Fruit fly (Drosophila melanogaster) whole organism, embryonic: ENCODE results near the gene Cpsf5.
A peak's percentile ranks its signal among the peaks of the same experiment; 100 is the strongest.

Experiments used
- CG1024 ChIP-seq: fragments of 200-800 bp; sonication (Bioruptor generic); IDR thresholded peaks from 2 replicates; pipeline ENCODE4 v1.3.6; 2022; ENCODE audit warnings: missing biosample characterization, missing genetic modification characterization
- CG10366 ChIP-seq: fragments of 200-800 bp; sonication (Bioruptor generic); IDR thresholded peaks from 2 replicates; pipeline ENCODE4 v1.3.6; 2022; ENCODE audit warnings: missing biosample characterization, missing genetic modification characterization
- CG12219 ChIP-seq: fragments of 200-800 bp; sonication (Bioruptor generic); optimal IDR thresholded peaks from 3 replicates; lab custom pipeline; 2018; ENCODE audit warnings: missing biosample characterization, mild to moderate bottlenecking, missing genetic modification characterization
- CG1233 ChIP-seq: fragments of 200-800 bp; sonication (Bioruptor generic); optimal IDR thresholded peaks from 4 replicates; lab custom pipeline; 2018; ENCODE audit warnings: missing biosample characterization, mild to moderate bottlenecking, missing genetic modification characterization
- CG14965 ChIP-seq: fragments of 200-800 bp; sonication (Bioruptor generic); optimal IDR thresholded peaks from 2 replicates; lab custom pipeline; 2016; ENCODE audit warnings: missing biosample characterization, missing genetic modification characterization, borderline replicate concordance
- CG15011 ChIP-seq: fragments of 200-800 bp; sonication (Bioruptor generic); optimal IDR thresholded peaks from 3 replicates; lab custom pipeline; 2018; ENCODE audit warnings: missing biosample characterization, mild to moderate bottlenecking, missing genetic modification characterization
- CG15073 ChIP-seq: fragments of 200-800 bp; sonication (Bioruptor generic); optimal IDR thresholded peaks from 2 replicates; lab custom pipeline; 2016; ENCODE audit warnings: missing biosample characterization, missing genetic modification characterization
- CG15269 ChIP-seq: fragments of 200-800 bp; sonication (Bioruptor generic); optimal IDR thresholded peaks from 2 replicates; lab custom pipeline; 2018; ENCODE audit warnings: missing biosample characterization, mild to moderate bottlenecking, missing genetic modification characterization, moderate library complexity
- CG17802 ChIP-seq: fragments of 200-800 bp; sonication (Bioruptor generic); optimal IDR thresholded peaks from 2 replicates; lab custom pipeline; 2018; ENCODE audit warnings: missing biosample characterization, mild to moderate bottlenecking, missing genetic modification characterization, moderate library complexity
- CG1832 ChIP-seq: fragments of 200-800 bp; sonication (Bioruptor generic); optimal IDR thresholded peaks from 2 replicates; lab custom pipeline; 2017; ENCODE audit warnings: missing biosample characterization, mild to moderate bottlenecking, missing genetic modification characterization, inconsistent platforms
- CG2116 ChIP-seq: fragments of 200-800 bp; sonication (Bioruptor generic); optimal IDR thresholded peaks from 3 replicates; lab custom pipeline; 2018; ENCODE audit warnings: missing biosample characterization, mild to moderate bottlenecking, missing genetic modification characterization
- CG2712 ChIP-seq: fragments of 200-800 bp; optimal IDR thresholded peaks from 3 replicates; lab custom pipeline; 2019; ENCODE audit warnings: missing biosample characterization, mild to moderate bottlenecking, missing genetic modification characterization, moderate library complexity
- CG30020 ChIP-seq: fragments of 200-800 bp; optimal IDR thresholded peaks from 2 replicates; lab custom pipeline; 2019; ENCODE audit warnings: missing biosample characterization, mild to moderate bottlenecking, missing genetic modification characterization, moderate library complexity
- CG4404 ChIP-seq: fragments of 200-800 bp; sonication (Bioruptor generic); IDR thresholded peaks from 2 replicates; pipeline ENCODE4 v1.3.6; 2022; ENCODE audit warnings: missing biosample characterization, missing genetic modification characterization
- CG5953 ChIP-seq: fragments of 200-800 bp; sonication (Bioruptor generic); IDR thresholded peaks from 2 replicates; pipeline ENCODE4 v1.3.6; 2022; ENCODE audit warnings: missing biosample characterization, missing genetic modification characterization
- CG6272 ChIP-seq: fragments of 200-800 bp; sonication (Bioruptor generic); IDR thresholded peaks from 2 replicates; pipeline ENCODE4 v1.3.6; 2022; ENCODE audit warnings: missing biosample characterization, missing genetic modification characterization
- CG6765 ChIP-seq: fragments of 200-800 bp; sonication (Bioruptor generic); optimal IDR thresholded peaks from 3 replicates; lab custom pipeline; 2017; ENCODE audit warnings: missing biosample characterization, mild to moderate bottlenecking, missing genetic modification characterization
- CG8478 ChIP-seq: fragments of >200 bp; optimal IDR thresholded peaks from 2 replicates; lab custom pipeline; 2018
- CHES-1-like ChIP-seq: fragments of 200-800 bp; sonication (Bioruptor generic); optimal IDR thresholded peaks from 2 replicates; lab custom pipeline; 2016; ENCODE audit warnings: missing biosample characterization, missing genetic modification characterization
- Meics ChIP-seq: fragments of 200-800 bp; sonication (Bioruptor generic); optimal IDR thresholded peaks from 2 replicates; lab custom pipeline; 2017; ENCODE audit warnings: missing biosample characterization, mild to moderate bottlenecking, missing genetic modification characterization
- Myb ChIP-seq: fragments of 200-800 bp; sonication (Bioruptor generic); optimal IDR thresholded peaks from 2 replicates; lab custom pipeline; 2016; ENCODE audit warnings: missing biosample characterization, missing genetic modification characterization
- Neu2 ChIP-seq: fragments of 200-800 bp; sonication (Bioruptor generic); optimal IDR thresholded peaks from 3 replicates; lab custom pipeline; 2016; ENCODE audit warnings: missing biosample characterization, missing genetic modification characterization, borderline replicate concordance
- Nf-YA ChIP-seq: fragments of 200-800 bp; sonication (Bioruptor generic); IDR thresholded peaks from 2 replicates; pipeline ENCODE4 v1.3.6; 2022; ENCODE audit warnings: missing biosample characterization, missing genetic modification characterization
- Nf-YB ChIP-seq: fragments of 200-800 bp; sonication (Bioruptor generic); optimal IDR thresholded peaks from 3 replicates; lab custom pipeline; 2019; ENCODE audit warnings: missing biosample characterization, mild to moderate bottlenecking, missing genetic modification characterization, moderate library complexity
- Nf-YC ChIP-seq: fragments of 200-800 bp; optimal IDR thresholded peaks from 3 replicates; lab custom pipeline; 2019; ENCODE audit warnings: missing biosample characterization, mild to moderate bottlenecking, missing genetic modification characterization, moderate library complexity
- Ptx1 ChIP-seq: fragments of 200-800 bp; sonication (Bioruptor generic); IDR thresholded peaks from 2 replicates; pipeline ENCODE4 v1.3.6; 2022; ENCODE audit warnings: missing biosample characterization, missing genetic modification characterization
- Taf1 ChIP-seq: fragments of 200-800 bp; sonication (Bioruptor generic); IDR thresholded peaks from 2 replicates; pipeline ENCODE4 v1.3.6; 2022; ENCODE audit warnings: missing biosample characterization, missing genetic modification characterization
- Usf ChIP-seq: fragments of 200-800 bp; sonication (Bioruptor generic); optimal IDR thresholded peaks from 2 replicates; lab custom pipeline; 2017; ENCODE audit warnings: missing genotype, missing biosample characterization, missing genetic modification characterization
- abd-A ChIP-seq: fragments of 200-800 bp; sonication (Bioruptor generic); optimal IDR thresholded peaks from 3 replicates; lab custom pipeline; 2019; ENCODE audit warnings: missing biosample characterization, mild to moderate bottlenecking, missing genetic modification characterization, moderate library complexity
- caup ChIP-seq: fragments of 200-800 bp; sonication (Bioruptor generic); optimal IDR thresholded peaks from 3 replicates; lab custom pipeline; 2017; ENCODE audit warnings: missing biosample characterization, mild to moderate bottlenecking, missing genetic modification characterization, moderate library complexity; ENCODE audit not compliant: severe bottlenecking
- ci ChIP-seq: fragments of 200-800 bp; sonication (Bioruptor generic); IDR thresholded peaks from 3 replicates; pipeline ENCODE4 v1.3.6; 2022; ENCODE audit warnings: missing biosample characterization, missing genetic modification characterization
- crp ChIP-seq, 2 experiments: fragments of 200-800 bp; sonication (Bioruptor generic); optimal IDR thresholded peaks; 2 replicates in 1 of 2; 3 replicates in 1 of 2; lab custom pipeline; 2017; ENCODE audit warnings: missing biosample characterization in 2 of 2, missing genetic modification characterization in 2 of 2, mild to moderate bottlenecking in 1 of 2, moderate library complexity in 1 of 2
- dysf ChIP-seq: fragments of 200-800 bp; sonication (Bioruptor generic); IDR thresholded peaks from 3 replicates; pipeline ENCODE4 v1.3.6; 2022; ENCODE audit warnings: missing biosample characterization, missing genetic modification characterization
- fru ChIP-seq: fragments of >200 bp; optimal IDR thresholded peaks from 2 replicates; lab custom pipeline; 2017
- gt ChIP-seq: fragments of 200-800 bp; sonication (Bioruptor generic); IDR thresholded peaks from 2 replicates; pipeline ENCODE4 v1.3.6; 2022; ENCODE audit warnings: missing biosample characterization, missing genetic modification characterization
- h ChIP-seq: fragments of >200 bp; optimal IDR thresholded peaks from 2 replicates; lab custom pipeline; 2017
- nau ChIP-seq: fragments of 200-800 bp; sonication (Bioruptor generic); optimal IDR thresholded peaks from 3 replicates; lab custom pipeline; 2017; ENCODE audit warnings: missing biosample characterization, mild to moderate bottlenecking, missing genetic modification characterization, missing genetic modification reagents
- nmo ChIP-seq: fragments of 200-800 bp; sonication (Bioruptor generic); optimal IDR thresholded peaks from 2 replicates; lab custom pipeline; 2018; ENCODE audit warnings: missing biosample characterization, mild to moderate bottlenecking, missing genetic modification characterization, moderate library complexity
- pan ChIP-seq, 4 experiments: fragments of >200 bp in 3 of 4; fragments of 200-800 bp in 1 of 4; sonication (Bioruptor generic) in 1 of 4; optimal IDR thresholded peaks in 3 of 4; IDR thresholded peaks in 1 of 4; 2 replicates each; pipeline versions ENCODE4 v1.3.6 to Lab custom; 2017 to 2022; ENCODE audit warnings: missing biosample characterization in 2 of 4, missing genetic modification characterization in 2 of 4, mixed read lengths in 1 of 4
- pfk ChIP-seq: fragments of 200-800 bp; sonication (Bioruptor generic); optimal IDR thresholded peaks from 2 replicates; lab custom pipeline; 2018; ENCODE audit warnings: missing biosample characterization, mild to moderate bottlenecking, missing genetic modification characterization, moderate library complexity
- phol ChIP-seq: fragments of 200-800 bp; sonication (Bioruptor generic); optimal IDR thresholded peaks from 3 replicates; lab custom pipeline; 2018; ENCODE audit warnings: missing biosample characterization, mild to moderate bottlenecking, missing genetic modification characterization, moderate library complexity
- prd ChIP-seq, 3 experiments: fragments of >200 bp in 2 of 3; fragments of 200-800 bp in 1 of 3; sonication (Bioruptor generic) in 1 of 3; optimal IDR thresholded peaks in 2 of 3; IDR thresholded peaks in 1 of 3; 2 replicates in 2 of 3; 3 replicates in 1 of 3; pipeline versions ENCODE4 v1.3.6 to Lab custom; 2017 to 2022; ENCODE audit warnings: missing biosample characterization in 1 of 3, missing genetic modification characterization in 1 of 3
- ro ChIP-seq: fragments of 200-800 bp; sonication (Bioruptor generic); IDR thresholded peaks from 2 replicates; pipeline ENCODE4 v1.3.6; 2022; ENCODE audit warnings: missing biosample characterization, missing genetic modification characterization
- shn ChIP-seq: fragments of 200-800 bp; sonication (Bioruptor generic); optimal IDR thresholded peaks from 3 replicates; lab custom pipeline; 2016; ENCODE audit warnings: missing biosample characterization, missing genetic modification characterization
- tna ChIP-seq: fragments of 200-800 bp; sonication (Bioruptor generic); IDR thresholded peaks from 2 replicates; pipeline ENCODE4 v1.3.6; 2022; ENCODE audit warnings: missing biosample characterization, missing genetic modification characterization; ENCODE audit not compliant: partially characterized antibody
- vvl ChIP-seq: fragments of 200-800 bp; sonication (Bioruptor generic); IDR thresholded peaks from 2 replicates; pipeline ENCODE4 v1.3.6; 2022; ENCODE audit warnings: missing biosample characterization, missing genetic modification characterization
- zen2 ChIP-seq: fragments of 200-800 bp; sonication (Bioruptor generic); IDR thresholded peaks from 3 replicates; pipeline ENCODE4 v1.3.6; 2022; ENCODE audit warnings: missing biosample characterization, missing genetic modification characterization; ENCODE audit not compliant: partially characterized antibody

Gene Cpsf5

dm6 chr3L:9377198-9378035 is 33.4 kb upstream of the Cpsf5 start, which contains the start of gene Hsp26 (continued):
- peak; percentile 46 for TF ChIP-seq CG30020 (tag; lab: Kevin White, UChicago)
- peak; percentile 81; the same call in 1 of the 2 replicates for TF ChIP-seq CG5953 (GFP tag; lab: Robert Waterston, UW)
- TF ChIP-seq CG6272 (GFP tag; lab: Robert Waterston, UW), result peak; percentile 55; the same call in 1 of the 2 replicates
- peak; percentile 40; the same call in 1 of the 2 replicates for TF ChIP-seq Nf-YA (GFP tag; lab: Robert Waterston, UW)
- no peak for TF ChIP-seq fru (lab: Kevin White, UChicago)
- peak; percentile 11 for TF ChIP-seq CG15011 (GFP tag; lab: Kevin White, UChicago)
- TF ChIP-seq Nf-YC (tag; lab: Kevin White, UChicago), result peak; percentile 51
- no peak for TF ChIP-seq prd (optimal IDR thresholded peaks at IDR 0.05; lab: Kevin White, UChicago)
- TF ChIP-seq prd (GFP tag; IDR thresholded peaks at IDR 0.05; lab: Robert Waterston, UW), result peak; percentile 79
- TF ChIP-seq h (lab: Kevin White, UChicago), result no peak
- no peak for TF ChIP-seq tna (GFP tag; lab: Robert Waterston, UW)
- no peak for TF ChIP-seq Usf
- no peak for TF ChIP-seq Neu2 (GFP tag; lab: Kevin White, UChicago)
- TF ChIP-seq CG1233, result peak; percentile 78
- TF ChIP-seq CHES-1-like (GFP tag; lab: Kevin White, UChicago), result peak; percentile 81
- TF ChIP-seq gt (GFP tag; lab: Robert Waterston, UW), result no peak
- no peak for TF ChIP-seq zen2 (GFP tag; lab: Robert Waterston, UW)
- TF ChIP-seq CG8478, result no peak
- TF ChIP-seq CG1832, result no peak
- TF ChIP-seq CG2712, result peak; percentile 89
- peak; percentile 49 for TF ChIP-seq shn (GFP tag; lab: Kevin White, UChicago)
- TF ChIP-seq pfk (GFP tag; lab: Kevin White, UChicago), result no peak
- peak; percentile 24 for TF ChIP-seq CG15073 (GFP tag; lab: Kevin White, UChicago)
- TF ChIP-seq CG2116 (GFP tag; lab: Kevin White, UChicago), result peak; percentile 54
- peak; percentile 87 for TF ChIP-seq Ptx1 (GFP tag; lab: Robert Waterston, UW)
- peak; percentile 8 to 31 for TF ChIP-seq crp (GFP tag; optimal IDR thresholded peaks at IDR 0.05; lab: Kevin White, UChicago)
- TF ChIP-seq CG4404 (GFP tag; lab: Robert Waterston, UW), result 0 out of 2 replicates have a peak, but pooled peaks have one; percentile 22
- peak; percentile 83 for TF ChIP-seq caup (GFP tag; lab: Kevin White, UChicago)
- peak; percentile 74 for TF ChIP-seq CG6765 (GFP tag; lab: Kevin White, UChicago)
- TF ChIP-seq CG17802 (tag; lab: Kevin White, UChicago), result peak; percentile 27
- peak; percentile 87 for TF ChIP-seq CG10366 (GFP tag; lab: Robert Waterston, UW)
- TF ChIP-seq Myb (GFP tag; lab: Kevin White, UChicago), result peak; percentile 71
- TF ChIP-seq pan (optimal IDR thresholded peaks at IDR 0.05; lab: Kevin White, UChicago), result no peak
- peak in 1 of 2 experiments; percentile 89 for TF ChIP-seq pan (GFP tag; optimal IDR thresholded peaks at IDR 0.05 in 1 of 2, IDR thresholded peaks at IDR 0.05 in 1 of 2)
- peak; percentile 87 for TF ChIP-seq dysf
- no peak for TF ChIP-seq abd-A (tag; lab: Kevin White, UChicago)
- peak; percentile 39; the same call in 1 of the 2 replicates for TF ChIP-seq Taf1 (GFP tag; lab: Robert Waterston, UW)
- no peak for TF ChIP-seq CG14965 (GFP tag; lab: Kevin White, UChicago)
- peak; percentile 96 for TF ChIP-seq vvl (GFP tag; lab: Robert Waterston, UW)
- peak; percentile 63 for TF ChIP-seq Nf-YB (GFP tag; lab: Kevin White, UChicago)
- peak; percentile 87 for TF ChIP-seq nau (GFP tag; lab: Kevin White, UChicago)
- peak; percentile 77 for TF ChIP-seq CG1024
- TF ChIP-seq CG15269 (tag; lab: Kevin White, UChicago), result peak; percentile 85
- TF ChIP-seq ro (GFP tag; lab: Robert Waterston, UW), result peak; percentile 46; the same call in 1 of the 2 replicates
- TF ChIP-seq ci (GFP tag; lab: Robert Waterston, UW), result peak; percentile 96
- TF ChIP-seq nmo (GFP tag; lab: Kevin White, UChicago), result peak; percentile 85
- peak; percentile 80 for TF ChIP-seq Meics (GFP tag; lab: Kevin White, UChicago)
- peak; percentile 79 for TF ChIP-seq CG12219 (GFP tag; lab: Kevin White, UChicago)
- peak; percentile 75 for TF ChIP-seq phol (tag; lab: Kevin White, UChicago)
